Worm (Caenorhabditis elegans): ENCODE data around the gene grd-5.

DNA sequence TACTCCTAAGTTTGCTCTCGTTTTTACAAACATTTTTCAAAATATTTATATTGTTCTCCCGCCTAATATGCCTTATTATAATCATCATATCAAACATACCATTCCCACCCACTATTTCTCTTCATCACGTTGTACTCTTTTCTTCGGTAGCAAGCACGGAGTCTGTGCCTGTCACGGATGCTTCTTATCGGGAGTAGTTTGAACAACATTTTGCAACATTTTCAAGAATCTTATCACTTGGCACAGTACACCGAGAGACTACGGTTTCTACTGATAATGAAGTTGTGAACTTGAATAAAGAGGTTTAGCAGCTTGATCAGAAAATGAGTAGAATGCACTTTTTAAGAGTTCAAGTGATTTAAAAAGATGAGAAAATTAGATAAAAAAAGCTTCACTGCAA lies 29.4 kb downstream of the grd-5 start:
- TF ChIP-seq hsf-1 (GFP tag; IDR thresholded peaks at IDR 0.05) (no peak), pha-4 (tag; optimal IDR thresholded peaks at IDR 0.05) (no peak), lir-1 (GFP tag; conservative IDR thresholded peaks at IDR 0.05) (no peak), hrde-1 (tag; optimal IDR thresholded peaks at IDR 0.05; ENCODE audit: borderline replicate concordance) (no peak), snpc-4 (GFP tag; optimal IDR thresholded peaks at IDR 0.05) (no peak), snpc-4 (tag; optimal IDR thresholded peaks at IDR 0.05) (no peak), die-1 (tag; optimal IDR thresholded peaks at IDR 0.05) (no peak), ceh-58 (GFP tag; IDR thresholded peaks at IDR 0.05) (no peak), unc-62 (GFP tag; optimal IDR thresholded peaks at IDR 0.05) (no peak)
